Fruit fly (Drosophila melanogaster) Kc167 (cell line): Measurements from ENCODE around the gene MED31.

Source experiments
- Sin3A ChIP-seq: fragments of >200 bp; optimal IDR thresholded peaks from 2 replicates; lab custom pipeline; 2018; ENCODE audit warnings: missing external identifiers
- h ChIP-seq: fragments of >200 bp; optimal IDR thresholded peaks from 3 replicates; lab custom pipeline; 2018; ENCODE audit warnings: missing external identifiers
- psq ChIP-seq: fragments of >200 bp; optimal IDR thresholded peaks from 2 replicates; lab custom pipeline; 2017; ENCODE audit warnings: missing external identifiers
- ttk ChIP-seq: sonication (Bioruptor generic); optimal IDR thresholded peaks from 2 replicates; lab custom pipeline; 2017; ENCODE audit warnings: missing external identifiers

dm6 chr3R:4664947-4665346 lies 23.2 kb downstream of the MED31 start:
- TF ChIP-seq Sin3A (no peak), psq (no peak), ttk (lab: Kevin White, UChicago) (no peak), h (lab: Kevin White, UChicago) (no peak)
